Fruit fly (Drosophila melanogaster): Measurements from ENCODE around the gene primo-2.

Gene primo-2

DNA sequence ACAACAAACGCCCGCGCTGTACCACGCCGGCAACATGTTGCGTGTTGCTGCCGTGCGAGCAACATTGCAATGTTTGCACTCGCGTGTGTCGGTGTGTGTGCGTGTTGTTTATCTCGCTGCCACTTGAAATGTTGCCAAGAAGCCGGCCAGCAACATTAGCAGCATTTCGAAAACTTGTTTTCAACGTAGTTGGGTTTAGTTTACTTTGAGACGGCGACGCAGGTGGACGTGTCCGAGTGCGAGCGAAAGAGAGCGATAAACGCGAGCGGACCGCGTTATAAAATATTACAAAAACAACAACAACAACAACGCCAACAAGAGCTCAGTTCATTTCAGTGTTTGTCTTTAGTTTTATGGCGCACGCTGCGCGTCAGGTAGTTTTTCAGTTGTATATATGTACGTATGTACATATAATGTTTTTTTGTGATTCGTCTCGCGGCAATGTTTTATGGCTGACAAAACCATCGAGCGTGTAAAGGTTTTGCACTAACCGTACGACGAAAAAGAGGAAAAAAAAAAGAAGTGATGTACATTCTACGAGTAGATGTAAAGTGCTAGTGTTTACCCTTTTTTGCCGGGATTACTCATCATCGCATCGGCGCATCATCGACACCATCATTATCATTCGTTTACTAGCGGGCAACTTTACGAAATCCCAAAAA lies 3.5 kb upstream of the primo-2 start, which contains the start of gene kmr (continued):
- TF ChIP-seq CG15011 (GFP tag; optimal IDR thresholded peaks at IDR 0.05) (no peak), CG7963 (GFP tag; IDR thresholded peaks at IDR 0.05; ENCODE audit: partially characterized antibody) (0 out of 3 replicates have a peak, but pooled peaks have one; percentile 22), CG8765 (GFP tag; IDR thresholded peaks at IDR 0.05) (no peak), bab2 (GFP tag; optimal IDR thresholded peaks at IDR 0.05) (no peak), Stat92E (GFP tag; optimal IDR thresholded peaks at IDR 0.05) (peak in 1 of 3 experiments; percentile 70), CG3065 (GFP tag; optimal IDR thresholded peaks at IDR 0.05) (no peak), ato (GFP tag; IDR thresholded peaks at IDR 0.05; ENCODE audit: partially characterized antibody) (peak; percentile 67; the same call in 1 of the 2 replicates), danr (GFP tag; IDR thresholded peaks at IDR 0.05) (no peak), CG6689 (GFP tag; IDR thresholded peaks at IDR 0.05) (no peak), knrl (GFP tag; IDR thresholded peaks at IDR 0.05; ENCODE audit: partially characterized antibody) (no peak; the same call in 2 of the 3 replicates), CG12155 (GFP tag; optimal IDR thresholded peaks at IDR 0.05) (no peak), CG5953 (GFP tag; IDR thresholded peaks at IDR 0.05) (peak; percentile 53), PHDP (tag; optimal IDR thresholded peaks at IDR 0.05) (peak; percentile 41), CG7271 (tag; optimal IDR thresholded peaks at IDR 0.05) (peak; percentile 19), CG10979 (tag; optimal IDR thresholded peaks at IDR 0.05) (no peak), CG18262 (tag; optimal IDR thresholded peaks at IDR 0.05) (no peak), CG13287 (GFP tag; IDR thresholded peaks at IDR 0.05; ENCODE audit: partially characterized antibody) (peak; percentile 65; the same call in 1 of the 2 replicates), Nf-YC (tag; optimal IDR thresholded peaks at IDR 0.05) (peak; percentile 64), CG31365 (tag; optimal IDR thresholded peaks at IDR 0.05) (no peak), otp (GFP tag; IDR thresholded peaks at IDR 0.05) (no peak), CG14050 (GFP tag; IDR thresholded peaks at IDR 0.05) (peak; percentile 40; the same call in 1 of the 3 replicates), CG9876 (GFP tag; optimal IDR thresholded peaks at IDR 0.05) (peak; percentile 3), Hmx (GFP tag; optimal IDR thresholded peaks at IDR 0.05) (no peak), sens (GFP tag) (peak; percentile 68), psq (GFP tag; optimal IDR thresholded peaks at IDR 0.05) (no peak), MBD-R2 (GFP tag; IDR thresholded peaks at IDR 0.05) (peak; percentile 14; the same call in 1 of the 2 replicates), Xbp1 (GFP tag; optimal IDR thresholded peaks at IDR 0.05) (no peak), CG13296 (GFP tag; optimal IDR thresholded peaks at IDR 0.05) (peak; percentile 56), CG6765 (GFP tag; optimal IDR thresholded peaks at IDR 0.05) (peak; percentile 12), Doc3 (GFP tag; IDR thresholded peaks at IDR 0.05; ENCODE audit: partially characterized antibody) (no peak), CG15073 (GFP tag; optimal IDR thresholded peaks at IDR 0.05) (no peak), peb (GFP tag; IDR thresholded peaks at IDR 0.05) (no peak), Lhr (GFP tag; optimal IDR thresholded peaks at IDR 0.05) (no peak), sd (tag; optimal IDR thresholded peaks at IDR 0.05) (peak; percentile 6), Taf1 (GFP tag; IDR thresholded peaks at IDR 0.05) (no peak), pb (GFP tag; optimal IDR thresholded peaks at IDR 0.05) (peak; percentile 6), CG18011 (GFP tag; optimal IDR thresholded peaks at IDR 0.05) (no peak), HmgZ (tag; optimal IDR thresholded peaks at IDR 0.05) (peak; percentile 47), pros (GFP tag; optimal IDR thresholded peaks at IDR 0.05) (peak; percentile 72), CG11723 (GFP tag; optimal IDR thresholded peaks at IDR 0.05) (no peak), CG4854 (GFP tag; optimal IDR thresholded peaks at IDR 0.05) (peak; percentile 36), phol (tag; optimal IDR thresholded peaks at IDR 0.05) (no peak), Fer2 (tag; optimal IDR thresholded peaks at IDR 0.05) (no peak), Lim3 (GFP tag; IDR thresholded peaks at IDR 0.05) (no peak), Gsc (GFP tag; IDR thresholded peaks at IDR 0.05) (no peak), pum (GFP tag; optimal IDR thresholded peaks at IDR 0.05) (no peak), Nf-YA (GFP tag; IDR thresholded peaks at IDR 0.05) (no peak), Opbp (GFP tag; IDR thresholded peaks at IDR 0.05; ENCODE audit: partially characterized antibody) (no peak), jumu (GFP tag; optimal IDR thresholded peaks at IDR 0.05) (no peak)

All from whole organism, embryonic.